Fruit fly (Drosophila melanogaster) whole organism, prepupa: ENCODE measurements around the gene Nse4.

Source experiments
- Blimp-1 ChIP-seq: fragments of 200-800 bp; sonication (Bioruptor generic); optimal IDR thresholded peaks from 3 replicates; lab custom pipeline; 2017; ENCODE audit warnings: missing biosample characterization, missing genetic modification characterization, mild to moderate bottlenecking, moderate library complexity, missing genetic modification reagents
- CG10669 ChIP-seq: fragments of 200-800 bp; sonication (Bioruptor generic); optimal IDR thresholded peaks from 3 replicates; lab custom pipeline; 2018; ENCODE audit warnings: missing biosample characterization, mild to moderate bottlenecking, missing genetic modification characterization, moderate library complexity
- CG11294 ChIP-seq: fragments of 200-800 bp; sonication (Bioruptor generic); IDR thresholded peaks from 2 replicates; pipeline ENCODE4 v1.3.6; 2022; ENCODE audit warnings: missing biosample characterization, missing genetic modification characterization
- CG11762 ChIP-seq: fragments of 200-800 bp; sonication (Bioruptor generic); optimal IDR thresholded peaks from 3 replicates; lab custom pipeline; 2016; ENCODE audit warnings: missing biosample characterization, missing genetic modification characterization; ENCODE audit not compliant: insufficient read depth
- CG11902 ChIP-seq: fragments of 200-800 bp; sonication (Bioruptor generic); optimal IDR thresholded peaks from 3 replicates; lab custom pipeline; 2016; ENCODE audit warnings: missing biosample characterization, missing genetic modification characterization
- CG16779 ChIP-seq: fragments of 200-800 bp; sonication (Bioruptor generic); optimal IDR thresholded peaks from 3 replicates; lab custom pipeline; 2017; ENCODE audit warnings: missing biosample characterization, mild to moderate bottlenecking, missing genetic modification characterization
- CG3032 ChIP-seq: fragments of 200-800 bp; optimal IDR thresholded peaks from 2 replicates; lab custom pipeline; 2019; ENCODE audit warnings: missing biosample characterization, mild to moderate bottlenecking, missing genetic modification characterization, moderate library complexity
- CG31627 ChIP-seq: fragments of 200-800 bp; sonication (Bioruptor generic); optimal IDR thresholded peaks from 3 replicates; lab custom pipeline; 2016; ENCODE audit warnings: missing biosample characterization, missing genetic modification characterization
- CG34406 ChIP-seq: fragments of 200-800 bp; sonication (Bioruptor generic); optimal IDR thresholded peaks from 3 replicates; lab custom pipeline; 2016; ENCODE audit warnings: missing biosample characterization, missing genetic modification characterization
- CG3919 ChIP-seq: fragments of 200-800 bp; sonication (Bioruptor generic); optimal IDR thresholded peaks from 3 replicates; lab custom pipeline; 2016; ENCODE audit warnings: missing biosample characterization, missing genetic modification characterization
- CG6276 ChIP-seq: fragments of 200-800 bp; sonication (Bioruptor generic); optimal IDR thresholded peaks from 2 replicates; lab custom pipeline; 2017; ENCODE audit warnings: missing biosample characterization, mild to moderate bottlenecking, missing genetic modification characterization
- CG6792 ChIP-seq: fragments of 200-800 bp; sonication (Bioruptor generic); optimal IDR thresholded peaks from 3 replicates; lab custom pipeline; 2016; ENCODE audit warnings: missing biosample characterization, missing genetic modification characterization
- CG7368 ChIP-seq: fragments of 200-800 bp; sonication (Bioruptor generic); optimal IDR thresholded peaks from 3 replicates; lab custom pipeline; 2016; ENCODE audit warnings: missing biosample characterization, missing genetic modification characterization
- CG8119 ChIP-seq: fragments of 200-800 bp; sonication (Bioruptor generic); IDR thresholded peaks from 3 replicates; pipeline ENCODE4 v1.3.6; 2022; ENCODE audit warnings: missing biosample characterization, missing genetic modification characterization
- Eip75B ChIP-seq: fragments of 200-800 bp; sonication (Bioruptor generic); optimal IDR thresholded peaks from 3 replicates; lab custom pipeline; 2016; ENCODE audit warnings: missing biosample characterization, missing genetic modification characterization
- Eip78C ChIP-seq: fragments of 200-800 bp; sonication (Bioruptor generic); peaks from one replicate; lab custom pipeline; 2016; ENCODE audit warnings: missing biosample characterization, missing genetic modification characterization
- Eip93F ChIP-seq: fragments of 200-800 bp; sonication (Bioruptor generic); optimal IDR thresholded peaks from 2 replicates; lab custom pipeline; 2016; ENCODE audit warnings: missing biosample characterization, mild to moderate bottlenecking, missing genetic modification characterization
- Ets21C ChIP-seq: fragments of 200-800 bp; sonication (Bioruptor generic); optimal IDR thresholded peaks from 3 replicates; lab custom pipeline; 2016; ENCODE audit warnings: missing biosample characterization, missing genetic modification characterization
- Ets96B ChIP-seq: fragments of 200-800 bp; optimal IDR thresholded peaks from 2 replicates; lab custom pipeline; 2019; ENCODE audit warnings: missing biosample characterization, mild to moderate bottlenecking, missing genetic modification characterization, moderate library complexity
- Hr38 ChIP-seq: sonication (Bioruptor generic); optimal IDR thresholded peaks from 2 replicates; lab custom pipeline; 2016; ENCODE audit warnings: missing biosample characterization, missing genetic modification characterization
- Hr39 ChIP-seq: fragments of 200-800 bp; sonication (Bioruptor generic); optimal IDR thresholded peaks from 2 replicates; lab custom pipeline; 2016; ENCODE audit warnings: missing biosample characterization, missing genetic modification characterization
- Hr4 ChIP-seq: fragments of 200-800 bp; sonication (Bioruptor generic); optimal IDR thresholded peaks from 3 replicates; lab custom pipeline; 2016; ENCODE audit warnings: missing biosample characterization, missing genetic modification characterization
- Lpt ChIP-seq: fragments of 200-800 bp; sonication (Bioruptor generic); optimal IDR thresholded peaks from 3 replicates; lab custom pipeline; 2016; ENCODE audit warnings: missing biosample characterization, missing genetic modification characterization
- Met ChIP-seq: fragments of 200-800 bp; sonication (Bioruptor generic); optimal IDR thresholded peaks from 3 replicates; lab custom pipeline; 2016; ENCODE audit warnings: missing biosample characterization, missing genetic modification characterization
- OdsH ChIP-seq: fragments of 200-800 bp; sonication (Bioruptor generic); optimal IDR thresholded peaks from 3 replicates; lab custom pipeline; 2016; ENCODE audit warnings: missing biosample characterization, missing genetic modification characterization
- Smox ChIP-seq: fragments of 200-800 bp; sonication (Bioruptor generic); optimal IDR thresholded peaks from 3 replicates; lab custom pipeline; 2016; ENCODE audit warnings: missing biosample characterization, missing genetic modification characterization
- Sox102F ChIP-seq: fragments of 200-800 bp; sonication (Bioruptor generic); optimal IDR thresholded peaks from 2 replicates; lab custom pipeline; 2016; ENCODE audit warnings: missing biosample characterization, mild to moderate bottlenecking, missing genetic modification characterization
- Sox14 ChIP-seq: fragments of 200-800 bp; sonication (Bioruptor generic); optimal IDR thresholded peaks from 3 replicates; lab custom pipeline; 2016; ENCODE audit warnings: missing biosample characterization, missing genetic modification characterization
- Sox15 ChIP-seq: fragments of 200-800 bp; sonication (Bioruptor generic); optimal IDR thresholded peaks from 3 replicates; lab custom pipeline; 2016; ENCODE audit warnings: missing biosample characterization, missing genetic modification characterization
- achi ChIP-seq: fragments of 200-800 bp; sonication (Bioruptor generic); optimal IDR thresholded peaks from 3 replicates; lab custom pipeline; 2016; ENCODE audit warnings: missing biosample characterization, missing genetic modification characterization
- acj6 ChIP-seq: fragments of 200-800 bp; sonication (Bioruptor generic); optimal IDR thresholded peaks from 3 replicates; lab custom pipeline; 2016; ENCODE audit warnings: missing biosample characterization, missing genetic modification characterization
- cyc ChIP-seq: fragments of 200-800 bp; sonication (Bioruptor generic); optimal IDR thresholded peaks from 3 replicates; lab custom pipeline; 2016; ENCODE audit warnings: missing biosample characterization, missing genetic modification characterization
- dsx ChIP-seq: fragments of 200-800 bp; optimal IDR thresholded peaks from 3 replicates; lab custom pipeline; 2019; ENCODE audit warnings: missing biosample characterization, mild to moderate bottlenecking, missing genetic modification characterization, moderate library complexity; ENCODE audit not compliant: poor library complexity, severe bottlenecking
- eg ChIP-seq: fragments of 200-800 bp; sonication (Bioruptor generic); IDR thresholded peaks from 3 replicates; pipeline ENCODE4 v1.3.6; 2022; ENCODE audit warnings: missing biosample characterization, missing genetic modification characterization
- fkh ChIP-seq: fragments of 200-800 bp; sonication (Bioruptor generic); optimal IDR thresholded peaks from 3 replicates; lab custom pipeline; 2017; ENCODE audit warnings: missing biosample characterization, mild to moderate bottlenecking, missing genetic modification characterization, moderate library complexity
- lz ChIP-seq: fragments of 200-800 bp; sonication (Bioruptor generic); optimal IDR thresholded peaks from 3 replicates; lab custom pipeline; 2016; ENCODE audit warnings: missing biosample characterization, missing genetic modification characterization
- net ChIP-seq: fragments of 200-800 bp; sonication (Bioruptor generic); optimal IDR thresholded peaks from 3 replicates; lab custom pipeline; 2016; ENCODE audit warnings: missing biosample characterization, missing genetic modification characterization
- salr ChIP-seq, 2 experiments: fragments of 200-800 bp; sonication (Bioruptor generic); optimal IDR thresholded peaks; 3 replicates each; lab custom pipeline; 2016 to 2018; ENCODE audit warnings: missing biosample characterization in 2 of 2, missing genetic modification characterization in 2 of 2, mild to moderate bottlenecking in 1 of 2
- ss ChIP-seq, 2 experiments: fragments of 200-800 bp; sonication (Bioruptor generic); optimal IDR thresholded peaks; 2 replicates in 1 of 2; 3 replicates in 1 of 2; lab custom pipeline; 2017 to 2018; ENCODE audit warnings: mild to moderate bottlenecking in 2 of 2, missing biosample characterization in 2 of 2, missing genetic modification characterization in 2 of 2, moderate library complexity in 1 of 2
- svp ChIP-seq: fragments of 200-800 bp; sonication (Bioruptor generic); peaks from one replicate; lab custom pipeline; 2016; ENCODE audit warnings: missing biosample characterization, missing genetic modification characterization
- topi ChIP-seq: fragments of 200-800 bp; sonication (Bioruptor generic); optimal IDR thresholded peaks from 3 replicates; lab custom pipeline; 2016; ENCODE audit warnings: missing biosample characterization, missing genetic modification characterization
- vri ChIP-seq: fragments of 200-800 bp; sonication (Bioruptor generic); optimal IDR thresholded peaks from 3 replicates; lab custom pipeline; 2016; ENCODE audit warnings: missing biosample characterization, mild to moderate bottlenecking, missing genetic modification characterization

The Nse4 gene

dm6 chr2L:10457191-10457899 lies 18.1 kb downstream of the Nse4 start, which contains the start of the genes LManI and LManII:
TSS of gene LManI (minus strand) at chr2L:10457241.
TSS of gene LManII (plus strand) at chr2L:10457658.
- TF ChIP-seq Blimp-1 (GFP tag; lab: Kevin White, UChicago) (no peak), svp (GFP tag; lab: Kevin White, UChicago) (peak; percentile 72)

dm6 chr2L:10458979-10459378 lies 19.7 kb downstream of the Nse4 start:
- TF ChIP-seq Hr39 (no peak), CG10669 (GFP tag; lab: Kevin White, UChicago) (no peak), Ets21C (GFP tag; lab: Kevin White, UChicago) (no peak)
- TF ChIP-seq, all 60 proteins: peak for 0

dm6 chr2L:10466865-10467270 lies 27.6 kb downstream of the Nse4 start:
- peak; percentile 17 for TF ChIP-seq OdsH (GFP tag; lab: Kevin White, UChicago)
- TF ChIP-seq Eip78C (GFP tag; lab: Kevin White, UChicago), result peak; percentile 79
- TF ChIP-seq acj6 (GFP tag; lab: Kevin White, UChicago), result peak; percentile 12
- no peak for TF ChIP-seq CG16779 (tag; lab: Kevin White, UChicago)
- TF ChIP-seq Hr38 (GFP tag; lab: Kevin White, UChicago), result no peak
- peak; percentile 29 for TF ChIP-seq CG6276 (GFP tag; lab: Kevin White, UChicago)
- TF ChIP-seq CG3032, result no peak
- no peak for TF ChIP-seq eg (GFP tag; lab: Robert Waterston, UW)
- no peak for TF ChIP-seq svp (GFP tag; lab: Kevin White, UChicago)
- TF ChIP-seq vri, result no peak
- no peak for TF ChIP-seq dsx (GFP tag; lab: Kevin White, UChicago)
- TF ChIP-seq salr (GFP tag; optimal IDR thresholded peaks at IDR 0.05; lab: Kevin White, UChicago), result peak in 1 of 2 experiments; percentile 62
- TF ChIP-seq Blimp-1 (GFP tag; lab: Kevin White, UChicago), result no peak
- TF ChIP-seq Hr4 (GFP tag; lab: Kevin White, UChicago), result peak; percentile 47
- TF ChIP-seq CG11762 (GFP tag; lab: Kevin White, UChicago), result no peak
- no peak for TF ChIP-seq Sox15 (GFP tag; lab: Kevin White, UChicago)
- TF ChIP-seq achi, result peak; percentile 18

dm6 chr2L:10468388-10468787 lies 29.1 kb downstream of the Nse4 start:
- peak; percentile 55 for TF ChIP-seq CG3919 (GFP tag; lab: Kevin White, UChicago)
- TF ChIP-seq salr (GFP tag; optimal IDR thresholded peaks at IDR 0.05; lab: Kevin White, UChicago), result peak in 1 of 2 experiments; percentile 30
- peak; percentile 30 for TF ChIP-seq Sox14 (GFP tag; lab: Kevin White, UChicago)
- TF ChIP-seq CG34406, result peak; percentile 46
- no peak for TF ChIP-seq vri
- TF ChIP-seq net (GFP tag; lab: Kevin White, UChicago), result peak; percentile 44
- TF ChIP-seq Smox (GFP tag; lab: Kevin White, UChicago), result peak; percentile 40
- no peak for TF ChIP-seq CG8119
- TF ChIP-seq CG31627, result peak; percentile 14
- peak; percentile 58 for TF ChIP-seq OdsH (GFP tag; lab: Kevin White, UChicago)
- TF ChIP-seq CG7368 (GFP tag; lab: Kevin White, UChicago), result peak; percentile 37
- peak; percentile 52 for TF ChIP-seq CG6792
- TF ChIP-seq Met (GFP tag; lab: Kevin White, UChicago), result peak; percentile 25
- TF ChIP-seq Lpt (GFP tag; lab: Kevin White, UChicago), result peak; percentile 13
- TF ChIP-seq fkh (GFP tag; lab: Kevin White, UChicago), result no peak
- peak; percentile 5 for TF ChIP-seq Eip75B
- TF ChIP-seq lz (GFP tag; lab: Kevin White, UChicago), result peak; percentile 7
- TF ChIP-seq CG16779 (tag; lab: Kevin White, UChicago), result no peak
- TF ChIP-seq cyc (GFP tag; lab: Kevin White, UChicago), result peak; percentile 38
- peak; percentile 89 for TF ChIP-seq svp (GFP tag; lab: Kevin White, UChicago)
- TF ChIP-seq CG10669 (GFP tag; lab: Kevin White, UChicago), result peak; percentile 75
- TF ChIP-seq Eip78C (GFP tag; lab: Kevin White, UChicago), result peak; percentile 81
- peak; percentile 42 for TF ChIP-seq Sox102F (GFP tag; lab: Kevin White, UChicago)
- TF ChIP-seq acj6 (GFP tag; lab: Kevin White, UChicago), result peak; percentile 52
- 0 out of 2 replicates have a peak, but pooled peaks have one; percentile 13 for TF ChIP-seq CG11294 (GFP tag; lab: Robert Waterston, UW)
- TF ChIP-seq Hr4 (GFP tag; lab: Kevin White, UChicago), result peak; percentile 43
- no peak for TF ChIP-seq Ets21C (GFP tag; lab: Kevin White, UChicago)
- peak; percentile 10 for TF ChIP-seq CG6276 (GFP tag; lab: Kevin White, UChicago)
- peak; percentile 69 for TF ChIP-seq Ets96B
- TF ChIP-seq Eip93F (GFP tag; lab: Kevin White, UChicago), result no peak
- no peak for TF ChIP-seq ss (GFP tag; optimal IDR thresholded peaks at IDR 0.05; lab: Kevin White, UChicago)
- peak; percentile 34 for TF ChIP-seq CG11902 (GFP tag; lab: Kevin White, UChicago)
- TF ChIP-seq topi, result peak; percentile 17
- TF ChIP-seq achi, result peak; percentile 54
